Fruit fly (Drosophila melanogaster) whole organism, embryonic: ENCODE measurements around the gene CG46523.

Experiments used
- Antp ChIP-seq: fragments of 200-800 bp; sonication (Bioruptor generic); optimal IDR thresholded peaks from 3 replicates; lab custom pipeline; 2016; ENCODE audit warnings: missing biosample characterization, missing genetic modification characterization
- CG15011 ChIP-seq: fragments of 200-800 bp; sonication (Bioruptor generic); optimal IDR thresholded peaks from 3 replicates; lab custom pipeline; 2018; ENCODE audit warnings: missing biosample characterization, mild to moderate bottlenecking, missing genetic modification characterization
- CG18476 ChIP-seq: fragments of 200-800 bp; sonication (Bioruptor generic); optimal IDR thresholded peaks from 2 replicates; lab custom pipeline; 2016; ENCODE audit warnings: missing biosample characterization, mild to moderate bottlenecking, missing genetic modification characterization
- CG31388 ChIP-seq: fragments of 200-800 bp; sonication (Bioruptor generic); optimal IDR thresholded peaks from 2 replicates; lab custom pipeline; 2016; ENCODE audit warnings: missing biosample characterization, missing genetic modification characterization
- CG34224 ChIP-seq: fragments of 200-800 bp; sonication (Bioruptor generic); IDR thresholded peaks from 3 replicates; pipeline ENCODE4 v1.3.6; 2022; ENCODE audit warnings: missing biosample characterization, missing genetic modification characterization; ENCODE audit not compliant: partially characterized antibody
- CG3995 ChIP-seq: fragments of 200-800 bp; sonication (Bioruptor generic); optimal IDR thresholded peaks from 3 replicates; lab custom pipeline; 2016; ENCODE audit warnings: missing biosample characterization, missing genetic modification characterization
- CG6175 ChIP-seq: fragments of 200-800 bp; sonication (Bioruptor generic); IDR thresholded peaks from 3 replicates; pipeline ENCODE4 v1.3.6; 2022; ENCODE audit warnings: missing biosample characterization, missing genetic modification characterization
- CG8944 ChIP-seq: fragments of 200-800 bp; sonication (Bioruptor generic); optimal IDR thresholded peaks from 3 replicates; lab custom pipeline; 2016; ENCODE audit warnings: missing biosample characterization, missing genetic modification characterization
- CG9817 ChIP-seq: fragments of 200-800 bp; sonication (Bioruptor generic); optimal IDR thresholded peaks from 2 replicates; lab custom pipeline; 2018; ENCODE audit warnings: missing biosample characterization, mild to moderate bottlenecking, missing genetic modification characterization, moderate library complexity
- CkIIα-i1 ChIP-seq: fragments of 200-800 bp; sonication (Bioruptor generic); IDR thresholded peaks from 2 replicates; pipeline ENCODE4 v1.3.6; 2022; ENCODE audit warnings: missing biosample characterization, missing genetic modification characterization
- Deaf1 ChIP-seq: fragments of 200-800 bp; optimal IDR thresholded peaks from 3 replicates; lab custom pipeline; 2019; ENCODE audit warnings: missing biosample characterization, mild to moderate bottlenecking, missing genetic modification characterization, moderate library complexity
- Hey ChIP-seq: fragments of 200-800 bp; sonication (Bioruptor generic); optimal IDR thresholded peaks from 3 replicates; lab custom pipeline; 2018; ENCODE audit warnings: missing biosample characterization, mild to moderate bottlenecking, missing genetic modification characterization
- HmgZ ChIP-seq: fragments of 200-800 bp; sonication (Bioruptor generic); optimal IDR thresholded peaks from 2 replicates; lab custom pipeline; 2018; ENCODE audit warnings: missing biosample characterization, mild to moderate bottlenecking, missing genetic modification characterization
- Hr51 ChIP-seq, 2 experiments: fragments of 200-800 bp; sonication (Bioruptor generic); optimal IDR thresholded peaks; 2 replicates in 1 of 2; 3 replicates in 1 of 2; lab custom pipeline; 2016 to 2018; ENCODE audit warnings: missing biosample characterization in 2 of 2, missing genetic modification characterization in 2 of 2, mild to moderate bottlenecking in 1 of 2, moderate library complexity in 1 of 2
- Max ChIP-seq: fragments of 200-800 bp; sonication (Bioruptor generic); optimal IDR thresholded peaks from 2 replicates; lab custom pipeline; 2016; ENCODE audit warnings: missing biosample characterization, mild to moderate bottlenecking, missing genetic modification characterization
- Nf-YA ChIP-seq: fragments of 200-800 bp; sonication (Bioruptor generic); IDR thresholded peaks from 2 replicates; pipeline ENCODE4 v1.3.6; 2022; ENCODE audit warnings: missing biosample characterization, missing genetic modification characterization
- Opbp ChIP-seq: fragments of 200-800 bp; sonication (Bioruptor generic); IDR thresholded peaks from 3 replicates; pipeline ENCODE4 v1.3.6; 2022; ENCODE audit warnings: missing biosample characterization, missing genetic modification characterization; ENCODE audit not compliant: partially characterized antibody
- Side ChIP-seq: fragments of 200-800 bp; sonication (Bioruptor generic); optimal IDR thresholded peaks from 2 replicates; lab custom pipeline; 2016; ENCODE audit warnings: missing biosample characterization, missing genetic modification characterization
- Six4 ChIP-seq: fragments of 200-800 bp; sonication (Bioruptor generic); optimal IDR thresholded peaks from 2 replicates; lab custom pipeline; 2016; ENCODE audit warnings: missing biosample characterization, missing genetic modification characterization
- abd-A ChIP-seq: fragments of 200-800 bp; sonication (Bioruptor generic); optimal IDR thresholded peaks from 3 replicates; lab custom pipeline; 2019; ENCODE audit warnings: missing biosample characterization, mild to moderate bottlenecking, missing genetic modification characterization, moderate library complexity
- bowl ChIP-seq: fragments of 200-800 bp; sonication (Bioruptor generic); IDR thresholded peaks from 2 replicates; pipeline ENCODE4 v1.3.6; 2022; ENCODE audit warnings: missing biosample characterization, missing genetic modification characterization
- cad ChIP-seq: fragments of >200 bp; optimal IDR thresholded peaks from 2 replicates; lab custom pipeline; 2017; ENCODE audit warnings: missing biosample characterization, missing genetic modification characterization
- cas ChIP-seq: fragments of 200-800 bp; sonication (Bioruptor generic); IDR thresholded peaks from 2 replicates; pipeline ENCODE4 v1.3.6; 2022; ENCODE audit warnings: missing biosample characterization, missing genetic modification characterization
- caup ChIP-seq: fragments of 200-800 bp; sonication (Bioruptor generic); optimal IDR thresholded peaks from 3 replicates; lab custom pipeline; 2017; ENCODE audit warnings: missing biosample characterization, mild to moderate bottlenecking, missing genetic modification characterization, moderate library complexity; ENCODE audit not compliant: severe bottlenecking
- gcm ChIP-seq: fragments of 200-800 bp; sonication (Bioruptor generic); optimal IDR thresholded peaks from 2 replicates; lab custom pipeline; 2019; ENCODE audit warnings: missing biosample characterization, mild to moderate bottlenecking, missing genetic modification characterization, moderate library complexity
- gem ChIP-seq: fragments of 200-800 bp; sonication (Bioruptor generic); optimal IDR thresholded peaks from 2 replicates; lab custom pipeline; 2019; ENCODE audit warnings: missing biosample characterization, mild to moderate bottlenecking, missing genetic modification characterization, moderate library complexity
- hbn ChIP-seq: fragments of 200-800 bp; sonication (Bioruptor generic); IDR thresholded peaks from 2 replicates; pipeline ENCODE4 v1.3.6; 2022; ENCODE audit warnings: missing biosample characterization, missing genetic modification characterization; ENCODE audit not compliant: partially characterized antibody
- ind ChIP-seq: fragments of 200-800 bp; sonication (Bioruptor generic); optimal IDR thresholded peaks from 3 replicates; lab custom pipeline; 2016; ENCODE audit warnings: missing biosample characterization, missing genetic modification characterization
- lola ChIP-seq, 3 experiments: fragments of >200 bp in 2 of 3; fragments of 200-800 bp in 1 of 3; sonication (Bioruptor generic) in 1 of 3; optimal IDR thresholded peaks; 2 replicates each; lab custom pipeline; 2017 to 2019; ENCODE audit warnings: missing biosample characterization in 3 of 3, missing genetic modification characterization in 3 of 3, mild to moderate bottlenecking in 1 of 3, moderate library complexity in 1 of 3
- nerfin-1 ChIP-seq: fragments of 200-800 bp; sonication (Bioruptor generic); optimal IDR thresholded peaks from 3 replicates; lab custom pipeline; 2019; ENCODE audit warnings: missing biosample characterization, mild to moderate bottlenecking, missing genetic modification characterization, moderate library complexity
- phol ChIP-seq: fragments of 200-800 bp; sonication (Bioruptor generic); optimal IDR thresholded peaks from 3 replicates; lab custom pipeline; 2018; ENCODE audit warnings: missing biosample characterization, mild to moderate bottlenecking, missing genetic modification characterization, moderate library complexity
- pita ChIP-seq: fragments of 200-800 bp; sonication (Bioruptor generic); optimal IDR thresholded peaks from 2 replicates; lab custom pipeline; 2017; ENCODE audit warnings: missing biosample characterization, mild to moderate bottlenecking, missing genetic modification characterization
- pzg ChIP-seq: fragments of 200-800 bp; sonication (Bioruptor generic); optimal IDR thresholded peaks from 3 replicates; lab custom pipeline; 2018; ENCODE audit warnings: missing biosample characterization, mild to moderate bottlenecking, missing genetic modification characterization, moderate library complexity
- ranshi ChIP-seq: fragments of 200-800 bp; sonication (Bioruptor generic); IDR thresholded peaks from 2 replicates; pipeline ENCODE4 v1.3.6; 2022; ENCODE audit warnings: missing biosample characterization, missing genetic modification characterization
- seq ChIP-seq: fragments of 200-800 bp; sonication (Bioruptor generic); IDR thresholded peaks from 2 replicates; pipeline ENCODE4 v1.3.6; 2022; ENCODE audit warnings: missing biosample characterization, missing genetic modification characterization
- stc ChIP-seq: fragments of 200-800 bp; sonication (Bioruptor generic); IDR thresholded peaks from 2 replicates; pipeline ENCODE4 v1.3.6; 2022; ENCODE audit warnings: missing biosample characterization, missing genetic modification characterization
- tap ChIP-seq: fragments of 200-800 bp; optimal IDR thresholded peaks from 3 replicates; lab custom pipeline; 2019; ENCODE audit warnings: missing biosample characterization, mild to moderate bottlenecking, missing genetic modification characterization, moderate library complexity
- tgo ChIP-seq: fragments of 200-800 bp; sonication (Bioruptor generic); IDR thresholded peaks from 3 replicates; pipeline ENCODE4 v1.3.6; 2022; ENCODE audit warnings: missing biosample characterization, missing genetic modification characterization

The CG46523 gene

dm6 chr3L:1884652-1885051 is 54.3 kb downstream of the CG46523 start, which contains the start of gene Aprt (continued):
- TF ChIP-seq Nf-YA (GFP tag; lab: Robert Waterston, UW) (no peak), gem (tag; lab: Kevin White, UChicago) (no peak), pita (GFP tag; lab: Kevin White, UChicago) (no peak), caup (GFP tag; lab: Kevin White, UChicago) (no peak), CG18476 (peak; percentile 3), abd-A (no peak), Opbp (GFP tag; lab: Robert Waterston, UW) (peak; percentile 86), phol (tag; lab: Kevin White, UChicago) (no peak), CG8944 (no peak), cad (GFP tag; lab: Kevin White, UChicago) (no peak), Hey (tag; lab: Kevin White, UChicago) (no peak), Max (GFP tag; lab: Kevin White, UChicago) (peak; percentile 8), lola (GFP tag; optimal IDR thresholded peaks at IDR 0.05; lab: Kevin White, UChicago) (no peak), tap (no peak), CG9817 (tag; lab: Kevin White, UChicago) (no peak), bowl (no peak), seq (GFP tag; lab: Robert Waterston, UW) (no peak), CkIIα-i1 (GFP tag; lab: Robert Waterston, UW) (no peak), CG31388 (GFP tag; lab: Kevin White, UChicago) (no peak), ind (GFP tag; lab: Kevin White, UChicago) (no peak), Hr51 (GFP tag; optimal IDR thresholded peaks at IDR 0.05; lab: Kevin White, UChicago) (peak in 1 of 2 experiments; percentile 0), CG6175 (no peak), Side (GFP tag; lab: Kevin White, UChicago) (no peak), gcm (GFP tag; lab: Kevin White, UChicago) (no peak), HmgZ (peak; percentile 16), ranshi (GFP tag; lab: Robert Waterston, UW) (no peak), CG34224 (GFP tag; lab: Robert Waterston, UW) (peak; percentile 94), cas (GFP tag; lab: Robert Waterston, UW) (no peak), CG3995 (GFP tag; lab: Kevin White, UChicago) (no peak), pzg (GFP tag; lab: Kevin White, UChicago) (peak; percentile 76), tgo (GFP tag; lab: Robert Waterston, UW) (no peak), Six4 (no peak), nerfin-1 (no peak), stc (GFP tag; lab: Robert Waterston, UW) (no peak), Antp (GFP tag; lab: Kevin White, UChicago) (no peak), CG15011 (GFP tag; lab: Kevin White, UChicago) (no peak), Deaf1 (tag; lab: Kevin White, UChicago) (peak; percentile 11), hbn (GFP tag; lab: Robert Waterston, UW) (peak; percentile 88)
